Worm (Caenorhabditis elegans) whole organism, L4 larva: ENCODE measurements around the gene cah-1.

ENCODE experiments used
- ama-1 ChIP-seq: fragments of 150-350 bp; optimal IDR thresholded peaks from 2 replicates; lab custom pipeline; 2014; ENCODE audit warnings: inconsistent platforms, mixed read lengths
- daf-8 ChIP-seq: fragments of 200-800 bp; sonication (Bioruptor generic); IDR thresholded peaks from 2 replicates; pipeline ENCODE4 v1.3.6; 2022; ENCODE audit warnings: missing genetic modification characterization, missing compliant biosample characterization
- dmd-6 ChIP-seq: fragments of 200-800 bp; sonication (Bioruptor generic); IDR thresholded peaks from 2 replicates; pipeline ENCODE4 v1.3.6; 2022; ENCODE audit warnings: missing genetic modification reagents, missing genetic modification characterization, missing compliant biosample characterization
- dpl-1 ChIP-seq: fragments of 150-350 bp; optimal IDR thresholded peaks from 2 replicates; lab custom pipeline; 2014; ENCODE audit warnings: missing biosample characterization, missing genetic modification reagents, missing genetic modification characterization
- egl-27 ChIP-seq: sonication (generic microtip); optimal IDR thresholded peaks from 3 replicates; lab custom pipeline; 2017; ENCODE audit warnings: missing biosample characterization, missing genetic modification reagents, missing genetic modification characterization
- lim-7 ChIP-seq: fragments of 200-800 bp; sonication (Bioruptor generic); IDR thresholded peaks from 2 replicates; pipeline ENCODE4 v1.3.6; 2022; ENCODE audit warnings: missing genetic modification characterization, missing compliant biosample characterization
- mdl-1 ChIP-seq, 2 experiments: fragments of 150-350 bp in 1 of 2; sonication (generic microtip) in 1 of 2; optimal IDR thresholded peaks; 2 replicates each; lab custom pipeline; 2014 to 2017; ENCODE audit warnings: missing biosample characterization in 2 of 2, missing genetic modification characterization in 2 of 2
- nhr-111 ChIP-seq: fragments of 200-800 bp; sonication (Bioruptor generic); optimal IDR thresholded peaks from 2 replicates; lab custom pipeline; 2018; ENCODE audit warnings: mild to moderate bottlenecking, missing genetic modification characterization, missing compliant biosample characterization
- pha-4 ChIP-seq, 2 experiments: fragments of 150-350 bp in 1 of 2; fragments of 200-800 bp in 1 of 2; sonication (Bioruptor generic) in 1 of 2; IDR thresholded peaks in 1 of 2; optimal IDR thresholded peaks in 1 of 2; 2 replicates each; pipeline versions ENCODE4 v1.3.6 to Lab custom; 2014 to 2022; ENCODE audit warnings: missing genetic modification characterization in 2 of 2, missing genetic modification reagents in 2 of 2, missing biosample characterization in 1 of 2, missing compliant biosample characterization in 1 of 2
- rbr-2 ChIP-seq: sonication (generic microtip); optimal IDR thresholded peaks from 2 replicates; lab custom pipeline; 2016; ENCODE audit warnings: missing genotype, missing genetic modification characterization, missing compliant biosample characterization

ce11 chrIII:5126988-5127387, 41.6 kb upstream of the cah-1 start:
- TF ChIP-seq nhr-111 (GFP tag; lab: Kevin White, UChicago) (no peak), mdl-1 (tag; optimal IDR thresholded peaks at IDR 0.05; lab: Kevin White, UChicago) (no peak), dmd-6 (GFP tag; lab: Robert Waterston, UW) (no peak), egl-27 (tag; lab: Kevin White, UChicago) (no peak), dpl-1 (no peak), pha-4 (GFP tag; IDR thresholded peaks at IDR 0.05; lab: Robert Waterston, UW) (no peak), pha-4 (tag; optimal IDR thresholded peaks at IDR 0.05; lab: Kevin White, UChicago) (no peak), rbr-2 (tag; lab: Kevin White, UChicago) (no peak), daf-8 (GFP tag; lab: Robert Waterston, UW) (no peak), ama-1 (no peak), lim-7 (GFP tag; lab: Robert Waterston, UW) (no peak)
